Worm (Caenorhabditis elegans) whole organism, mixed stage, embryonic: ENCODE measurements around the gene F13D2.1.

Source experiments
- ces-1 ChIP-seq: fragments of 150-350 bp; optimal IDR thresholded peaks from 2 replicates; lab custom pipeline; 2014; ENCODE audit warnings: missing biosample characterization, missing genetic modification reagents, missing genetic modification characterization
- drap-1 ChIP-seq: fragments of 200-800 bp; sonication (Bioruptor generic); optimal IDR thresholded peaks from 3 replicates; lab custom pipeline; 2018; ENCODE audit warnings: mild to moderate bottlenecking, missing genetic modification characterization, missing compliant biosample characterization
- elt-1 ChIP-seq: sonication (generic microtip); optimal IDR thresholded peaks from 2 replicates; lab custom pipeline; 2017; ENCODE audit warnings: missing genetic modification characterization, mild to moderate bottlenecking, missing compliant biosample characterization, antibody characterized with exemption, moderate library complexity, borderline replicate concordance; ENCODE audit not compliant: insufficient read depth
- mep-1 ChIP-seq: fragments of 150-350 bp; optimal IDR thresholded peaks from 2 replicates; lab custom pipeline; 2017; ENCODE audit warnings: missing biosample characterization, missing genetic modification reagents, missing genetic modification characterization, inconsistent platforms
- nhr-12 ChIP-seq: fragments of 150-350 bp; optimal IDR thresholded peaks from 2 replicates; lab custom pipeline; 2014; ENCODE audit warnings: missing biosample characterization, missing genetic modification characterization
- nhr-2 ChIP-seq: fragments of 150-350 bp; optimal IDR thresholded peaks from 2 replicates; lab custom pipeline; 2014; ENCODE audit warnings: missing biosample characterization, missing genetic modification characterization
- nhr-237 ChIP-seq: fragments of 150-350 bp; optimal IDR thresholded peaks from 2 replicates; lab custom pipeline; 2014; ENCODE audit warnings: missing biosample characterization, missing genetic modification characterization
- nhr-76 ChIP-seq: sonication (generic microtip); optimal IDR thresholded peaks from 2 replicates; lab custom pipeline; 2017; ENCODE audit warnings: missing biosample characterization, missing genetic modification characterization
- pha-4 ChIP-seq: fragments of 150-350 bp; optimal IDR thresholded peaks from 2 replicates; lab custom pipeline; 2018; ENCODE audit warnings: missing biosample characterization, missing genetic modification reagents, missing genetic modification characterization
- snpc-4 ChIP-seq: fragments of 150-350 bp; optimal IDR thresholded peaks from 2 replicates; lab custom pipeline; 2014; ENCODE audit warnings: missing biosample characterization, missing genetic modification characterization
- unc-62 ChIP-seq: fragments of 150-350 bp; optimal IDR thresholded peaks from 2 replicates; lab custom pipeline; 2014; ENCODE audit warnings: missing biosample characterization, missing genetic modification reagents, missing genetic modification characterization
- ztf-11 ChIP-seq: fragments of 150-350 bp; optimal IDR thresholded peaks from 2 replicates; lab custom pipeline; 2014; ENCODE audit warnings: missing biosample characterization, missing genetic modification characterization

ce11 chrX:11136988-11137387 is 52.4 kb downstream of the F13D2.1 start:
- no peak for TF ChIP-seq pha-4 (tag; lab: Kevin White, UChicago)
- TF ChIP-seq nhr-2 (tag; lab: Kevin White, UChicago): no peak
- no peak for TF ChIP-seq snpc-4 (tag; lab: Kevin White, UChicago)
- no peak for TF ChIP-seq ces-1 (GFP tag; lab: Kevin White, UChicago)
- no peak for TF ChIP-seq ztf-11 (tag; lab: Kevin White, UChicago)
- no peak for TF ChIP-seq nhr-12
- TF ChIP-seq elt-1 (tag; lab: Kevin White, UChicago): no peak
- no peak for TF ChIP-seq unc-62
- no peak for TF ChIP-seq nhr-237
- TF ChIP-seq mep-1 (tag; lab: Kevin White, UChicago): no peak
- no peak for TF ChIP-seq nhr-76 (tag; lab: Kevin White, UChicago)
- TF ChIP-seq drap-1: no peak
